Worm (Caenorhabditis elegans): Measurements from ENCODE around the gene pcs-1.

DNA sequence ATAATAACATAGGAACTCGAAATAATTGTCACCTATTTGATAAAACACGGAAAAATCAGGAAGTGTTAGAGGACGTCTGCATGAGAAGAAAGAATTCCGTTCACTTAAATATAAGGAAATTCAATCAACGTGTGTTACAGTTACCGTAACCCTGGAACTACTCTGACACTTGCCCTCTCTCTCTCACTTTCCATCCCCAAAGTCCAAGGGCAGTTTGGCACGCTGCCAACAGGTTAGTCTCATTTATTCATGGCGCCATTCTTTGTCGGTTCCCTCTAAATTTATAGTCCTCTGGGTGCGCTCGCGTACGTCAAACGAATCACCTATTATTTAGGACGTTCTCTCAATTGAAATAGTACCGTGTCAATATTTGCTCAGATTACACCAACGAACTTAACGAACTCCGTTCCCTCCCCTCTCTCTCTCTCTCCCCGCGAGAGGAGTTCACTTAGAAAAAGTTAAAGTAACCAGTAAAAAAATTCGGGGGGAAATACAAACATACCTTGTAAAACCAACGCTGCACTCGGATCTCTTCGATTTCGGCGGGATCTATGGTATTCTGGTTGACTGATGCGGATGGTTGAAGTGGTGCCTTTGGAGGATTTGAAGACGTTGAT is 43.2 kb upstream of the pcs-1 start:
- TF ChIP-seq flt-1 (GFP tag; IDR thresholded peaks at IDR 0.05), result no peak
- no peak for TF ChIP-seq sea-1 (GFP tag; conservative IDR thresholded peaks at IDR 0.05)
- TF ChIP-seq ceh-36 (tag; optimal IDR thresholded peaks at IDR 0.05), result no peak
- no peak for TF ChIP-seq ama-1 (optimal IDR thresholded peaks at IDR 0.05)
- no peak for TF ChIP-seq tra-4 (tag; optimal IDR thresholded peaks at IDR 0.05)
- TF ChIP-seq tbx-37 (GFP tag; conservative IDR thresholded peaks at IDR 0.05), result no peak
